Worm (Caenorhabditis elegans): ENCODE measurements around the gene alkb-8.

- no peak for TF ChIP-seq ceh-36 (tag; optimal IDR thresholded peaks at IDR 0.05)
- no peak for TF ChIP-seq aly-1 (tag; optimal IDR thresholded peaks at IDR 0.05)
- no peak for TF ChIP-seq hnd-1 (tag; optimal IDR thresholded peaks at IDR 0.05)
- TF ChIP-seq ama-1 (optimal IDR thresholded peaks at IDR 0.05) = no peak
- no peak for TF ChIP-seq hmbx-1 (tag; optimal IDR thresholded peaks at IDR 0.05)
- TF ChIP-seq F13C5.2 (tag; optimal IDR thresholded peaks at IDR 0.05) = no peak
Measured at ce11 chrIII:3730475-3730874, 21.3 kb downstream of the alkb-8 start, which contains the start of gene F34D10.8.
